Worm (Caenorhabditis elegans) whole organism, young adult: ENCODE results near the gene prde-1.
"Not testable (repeated sequence)": the region's sequence is repeated elsewhere in the genome, so short reads cannot be mapped to it uniquely, and the experiment has no call there.

ENCODE experiments used
- B0336.3 ChIP-seq: fragments of 200-800 bp; sonication (Bioruptor generic); IDR thresholded peaks from 2 replicates; pipeline ENCODE4 v1.3.6; 2022; ENCODE audit warnings: missing genetic modification characterization, missing compliant biosample characterization
- C06A6.2 ChIP-seq: fragments of 200-800 bp; sonication (Bioruptor generic); conservative IDR thresholded peaks from 2 replicates; pipeline ENCODE4 v1.3.6; 2022; ENCODE audit warnings: missing genetic modification characterization, missing compliant biosample characterization
- D2030.7 ChIP-seq: fragments of 200-800 bp; sonication (Bioruptor generic); IDR thresholded peaks from 2 replicates; pipeline ENCODE4 v1.3.6; 2022; ENCODE audit warnings: missing genetic modification reagents, missing genetic modification characterization, missing compliant biosample characterization
- T26A5.8 ChIP-seq: sonication (generic microtip); optimal IDR thresholded peaks from 2 replicates; lab custom pipeline; 2016; ENCODE audit warnings: missing genetic modification characterization, missing compliant biosample characterization
- Y53F4B.3 ChIP-seq: fragments of 200-800 bp; sonication (Bioruptor generic); IDR thresholded peaks from 2 replicates; pipeline ENCODE4 v1.3.6; 2022; ENCODE audit warnings: missing genetic modification reagents, missing genetic modification characterization, missing compliant biosample characterization
- Y95B8A.8 ChIP-seq: fragments of 200-800 bp; sonication (Bioruptor generic); IDR thresholded peaks from 2 replicates; pipeline ENCODE4 v1.3.6; 2022; ENCODE audit warnings: missing genetic modification reagents, missing genetic modification characterization, missing compliant biosample characterization
- aptf-2 ChIP-seq: fragments of 200-800 bp; sonication (Bioruptor generic); conservative IDR thresholded peaks from 2 replicates; pipeline ENCODE4 v1.3.6; 2022; ENCODE audit warnings: missing genetic modification reagents, missing genetic modification characterization, missing compliant biosample characterization
- atf-7 ChIP-seq: sonication (generic microtip); optimal IDR thresholded peaks from 2 replicates; lab custom pipeline; 2017; ENCODE audit warnings: mild to moderate bottlenecking, missing genetic modification characterization, missing compliant biosample characterization
- attf-5 ChIP-seq: fragments of 200-800 bp; sonication (Bioruptor generic); optimal IDR thresholded peaks from 2 replicates; lab custom pipeline; 2018; ENCODE audit warnings: mild to moderate bottlenecking, missing genetic modification characterization, missing compliant biosample characterization
- ceh-100 ChIP-seq: fragments of 200-800 bp; sonication (Bioruptor generic); IDR thresholded peaks from 2 replicates; pipeline ENCODE4 v1.3.6; 2022; ENCODE audit warnings: missing genetic modification reagents, missing genetic modification characterization, missing compliant biosample characterization
- ceh-91 ChIP-seq: fragments of 200-800 bp; sonication (Bioruptor generic); IDR thresholded peaks from 2 replicates; pipeline ENCODE4 v1.3.6; 2022; ENCODE audit warnings: missing genetic modification reagents, missing genetic modification characterization, missing compliant biosample characterization
- dox-1 ChIP-seq: fragments of 200-800 bp; sonication (Bioruptor generic); IDR thresholded peaks from 2 replicates; pipeline ENCODE4 v1.3.6; 2022; ENCODE audit warnings: missing genetic modification reagents, missing genetic modification characterization, missing compliant biosample characterization
- egl-18 ChIP-seq: fragments of 200-800 bp; sonication (Bioruptor generic); IDR thresholded peaks from 2 replicates; pipeline ENCODE4 v1.3.6; 2022; ENCODE audit warnings: missing genetic modification reagents, missing genetic modification characterization, missing compliant biosample characterization
- egrh-3 ChIP-seq: fragments of 200-800 bp; sonication (Bioruptor generic); IDR thresholded peaks from 2 replicates; pipeline ENCODE4 v1.3.6; 2022; ENCODE audit warnings: missing genetic modification reagents, missing genetic modification characterization, missing compliant biosample characterization
- ekl-4 ChIP-seq: fragments of 200-800 bp; sonication (Bioruptor generic); IDR thresholded peaks from 2 replicates; pipeline ENCODE4 v1.3.6; 2022; ENCODE audit warnings: missing genetic modification reagents, missing genetic modification characterization, missing compliant biosample characterization
- gei-17 ChIP-seq: fragments of 200-800 bp; sonication (Bioruptor generic); optimal IDR thresholded peaks from 2 replicates; lab custom pipeline; 2018; ENCODE audit warnings: mild to moderate bottlenecking, missing genetic modification characterization, missing compliant biosample characterization
- him-1 ChIP-seq: sonication (generic microtip); optimal IDR thresholded peaks from 2 replicates; lab custom pipeline; 2016; ENCODE audit warnings: missing genotype, missing genetic modification reagents, missing genetic modification characterization, missing compliant biosample characterization
- hmg-1.2 ChIP-seq: fragments of 200-800 bp; sonication (Bioruptor generic); IDR thresholded peaks from 2 replicates; pipeline ENCODE4 v1.3.6; 2022; ENCODE audit warnings: missing genetic modification reagents, missing genetic modification characterization, missing compliant biosample characterization
- lin-26 ChIP-seq: fragments of 200-800 bp; sonication (Bioruptor generic); IDR thresholded peaks from 2 replicates; pipeline ENCODE4 v1.3.6; 2022; ENCODE audit warnings: missing genetic modification reagents, missing genetic modification characterization, missing compliant biosample characterization
- lir-1 ChIP-seq: fragments of 200-800 bp; sonication (Bioruptor generic); conservative IDR thresholded peaks from 2 replicates; pipeline ENCODE4 v1.3.6; 2022; ENCODE audit warnings: missing genetic modification reagents, missing genetic modification characterization, missing compliant biosample characterization
- madf-3 ChIP-seq: fragments of 200-800 bp; sonication (Bioruptor generic); IDR thresholded peaks from 2 replicates; pipeline ENCODE4 v1.3.6; 2022; ENCODE audit warnings: missing genetic modification reagents, missing genetic modification characterization, missing compliant biosample characterization
- madf-6 ChIP-seq: fragments of 200-800 bp; sonication (Bioruptor generic); IDR thresholded peaks from 2 replicates; pipeline ENCODE4 v1.3.6; 2022; ENCODE audit warnings: missing genetic modification reagents, missing genetic modification characterization, missing compliant biosample characterization
- mcd-1 ChIP-seq: fragments of 200-800 bp; sonication (Bioruptor generic); IDR thresholded peaks from 2 replicates; pipeline ENCODE4 v1.3.6; 2022; ENCODE audit warnings: missing genetic modification reagents, missing genetic modification characterization, missing compliant biosample characterization
- nfya-1 ChIP-seq: sonication (generic microtip); optimal IDR thresholded peaks from 2 replicates; lab custom pipeline; 2017; ENCODE audit warnings: antibody characterized with exemption, missing compliant biosample characterization, missing genetic modification characterization, borderline replicate concordance; ENCODE audit not compliant: insufficient read depth
- nhr-179 ChIP-seq: sonication (generic microtip); optimal IDR thresholded peaks from 2 replicates; lab custom pipeline; 2016; ENCODE audit warnings: mild to moderate bottlenecking, missing genetic modification characterization, missing compliant biosample characterization
- nhr-80 ChIP-seq: sonication (generic microtip); optimal IDR thresholded peaks from 2 replicates; lab custom pipeline; 2016; ENCODE audit warnings: missing genetic modification characterization, missing compliant biosample characterization
- nhr-90 ChIP-seq: sonication (generic microtip); optimal IDR thresholded peaks from 2 replicates; lab custom pipeline; 2016; ENCODE audit warnings: missing genotype, mild to moderate bottlenecking, missing genetic modification characterization, missing compliant biosample characterization
- rec-8 ChIP-seq, 2 experiments: sonication (generic microtip); optimal IDR thresholded peaks; 2 replicates each; lab custom pipeline; 2016; ENCODE audit warnings: mild to moderate bottlenecking in 2 of 2, missing genetic modification characterization in 2 of 2, missing genetic modification reagents in 2 of 2, missing genotype in 2 of 2, missing biosample characterization in 1 of 2, missing compliant biosample characterization in 1 of 2, moderate library complexity in 1 of 2
- repo-1 ChIP-seq: sonication (generic microtip); optimal IDR thresholded peaks from 2 replicates; lab custom pipeline; 2017; ENCODE audit warnings: mild to moderate bottlenecking, missing genetic modification characterization, missing compliant biosample characterization
- snpc-1.3 ChIP-seq: sonication (generic microtip); optimal IDR thresholded peaks from 2 replicates; lab custom pipeline; 2017; ENCODE audit warnings: missing genetic modification characterization, mild to moderate bottlenecking, missing compliant biosample characterization, antibody characterized with exemption, moderate library complexity, missing genotype, missing genetic modification reagents; ENCODE audit not compliant: insufficient read depth
- snpc-4 ChIP-seq, 5 experiments: fragments of 150-350 bp in 1 of 5; sonication (generic microtip) in 4 of 5; optimal IDR thresholded peaks; 2 replicates each; lab custom pipeline; 2014 to 2018; ENCODE audit warnings: missing genetic modification characterization in 5 of 5, missing biosample characterization in 3 of 5, antibody characterized with exemption in 2 of 5, mild to moderate bottlenecking in 2 of 5, missing compliant biosample characterization in 2 of 5, missing genotype in 2 of 5, moderate library complexity in 2 of 5, missing genetic modification reagents in 1 of 5
- somi-1 ChIP-seq: fragments of 200-800 bp; sonication (Bioruptor generic); optimal IDR thresholded peaks from 2 replicates; lab custom pipeline; 2018; ENCODE audit warnings: mild to moderate bottlenecking, missing genetic modification characterization, missing compliant biosample characterization
- tbp1 ChIP-seq: fragments of 200-800 bp; sonication (Bioruptor generic); optimal IDR thresholded peaks from 2 replicates; lab custom pipeline; 2018; ENCODE audit warnings: mild to moderate bottlenecking, missing genetic modification characterization, missing compliant biosample characterization
- tlf-1 ChIP-seq: fragments of 200-800 bp; sonication (Bioruptor generic); optimal IDR thresholded peaks from 2 replicates; lab custom pipeline; 2018; ENCODE audit warnings: mild to moderate bottlenecking, missing genetic modification characterization, missing compliant biosample characterization
- unc-130 ChIP-seq: sonication (generic microtip); optimal IDR thresholded peaks from 2 replicates; lab custom pipeline; 2016; ENCODE audit warnings: missing genetic modification reagents, missing genetic modification characterization, missing compliant biosample characterization
- ztf-6 ChIP-seq: fragments of 200-800 bp; sonication (Bioruptor generic); IDR thresholded peaks from 2 replicates; pipeline ENCODE4 v1.3.6; 2022; ENCODE audit warnings: missing genetic modification reagents, missing genetic modification characterization, missing compliant biosample characterization

prde-1 gene

DNA sequence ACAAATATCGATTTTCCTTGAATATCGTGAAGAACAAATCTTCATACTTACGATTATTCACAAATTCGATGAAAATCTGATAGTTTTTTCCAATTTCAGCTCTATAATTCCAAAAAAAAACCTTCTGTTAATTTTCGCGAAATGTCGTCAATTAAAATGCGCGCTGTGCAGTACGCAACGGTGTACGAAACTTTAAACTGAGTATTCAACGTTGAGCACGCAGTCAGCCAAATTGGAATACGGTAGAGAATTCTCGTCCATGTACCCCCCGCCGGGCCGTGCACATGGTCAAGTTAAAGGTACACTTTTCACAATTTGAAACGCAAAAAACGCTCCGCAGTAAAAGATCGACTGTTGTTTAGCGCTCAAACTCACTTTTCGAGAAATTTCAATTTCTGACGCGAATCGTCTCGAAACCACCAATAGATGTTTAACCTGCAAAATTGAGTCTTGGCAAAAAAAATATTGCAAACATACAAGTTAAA is 52.2 kb downstream of the prde-1 start, which contains the start of gene F28F8.7 (continued):
- TF ChIP-seq egrh-3 (GFP tag; lab: Robert Waterston, UW) (0 out of 2 replicates have a peak, but pooled peaks have one; percentile 15), B0336.3 (GFP tag; lab: Robert Waterston, UW) (peak; percentile 77; the same call in 1 of the 2 replicates), dox-1 (GFP tag; lab: Robert Waterston, UW) (peak; percentile 95), C06A6.2 (GFP tag; lab: Robert Waterston, UW) (peak; percentile 82), madf-3 (GFP tag; lab: Robert Waterston, UW) (peak; percentile 69; the same call in 1 of the 2 replicates), tbp1 (GFP tag; lab: Kevin White, UChicago) (peak; percentile 47), nhr-80 (tag; lab: Kevin White, UChicago) (peak; percentile 75), snpc-4 (tag; optimal IDR thresholded peaks at IDR 0.05; lab: Kevin White, UChicago) (peak in 2 of 4 experiments; percentile 63 to 82), attf-5 (peak; percentile 81), repo-1 (tag; lab: Kevin White, UChicago) (peak; percentile 81), mcd-1 (GFP tag; lab: Robert Waterston, UW) (peak; percentile 93), tlf-1 (peak; percentile 81), gei-17 (GFP tag; lab: Kevin White, UChicago) (peak; percentile 25), madf-6 (GFP tag; lab: Robert Waterston, UW) (peak; percentile 50), hmg-1.2 (GFP tag; lab: Robert Waterston, UW) (peak; percentile 96), nhr-90 (peak; percentile 34), rec-8 (tag; optimal IDR thresholded peaks at IDR 0.05; lab: Kevin White, UChicago) (peak; percentile 26 to 55), him-1 (tag; lab: Kevin White, UChicago) (peak; percentile 7), lir-1 (GFP tag; lab: Robert Waterston, UW) (peak; percentile 63), aptf-2 (GFP tag; lab: Robert Waterston, UW) (peak; percentile 64; the same call in 1 of the 2 replicates), lin-26 (GFP tag; lab: Robert Waterston, UW) (peak; percentile 72; the same call in 1 of the 2 replicates), ceh-91 (peak; percentile 59; the same call in 1 of the 2 replicates), somi-1 (GFP tag; lab: Kevin White, UChicago) (peak; percentile 38), unc-130 (GFP tag; lab: Kevin White, UChicago) (peak; percentile 80), ekl-4 (GFP tag; lab: Robert Waterston, UW) (peak; percentile 51; the same call in 1 of the 2 replicates)
- not testable (repeated sequence) for TF ChIP-seq snpc-4 (GFP tag; optimal IDR thresholded peaks at IDR 0.05; lab: Kevin White, UChicago)

DNA sequence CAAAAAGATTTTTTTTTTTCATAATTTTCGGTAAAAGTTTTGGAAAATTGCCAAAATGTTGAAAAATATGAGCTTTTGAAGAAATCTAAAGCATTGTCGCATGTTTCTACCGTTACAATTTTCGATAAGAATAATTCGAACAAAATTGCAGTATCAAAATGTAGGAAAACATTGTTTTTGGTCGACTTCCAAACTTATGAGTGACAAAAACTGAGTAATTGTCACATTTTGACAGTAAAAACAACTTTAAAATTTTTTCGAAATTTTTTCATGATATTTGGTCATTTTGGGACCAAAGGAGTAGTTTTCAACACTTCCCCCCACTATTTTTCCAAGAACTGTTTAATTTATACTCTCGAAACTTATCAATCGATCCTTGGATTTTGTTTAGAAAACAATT is 56.5 kb downstream of the prde-1 start, which contains the start of gene fbxa-139:
Gene fbxa-139, minus strand, starts transcription at position 101 of the 400 bp plus-strand sequence.
- no peak for TF ChIP-seq nhr-179 (tag; lab: Kevin White, UChicago)
- TF ChIP-seq attf-5 = no peak
- no peak for TF ChIP-seq Y53F4B.3 (GFP tag; lab: Robert Waterston, UW)
- no peak for TF ChIP-seq atf-7
- no peak for TF ChIP-seq T26A5.8 (tag; lab: Kevin White, UChicago)
- TF ChIP-seq ztf-6 (GFP tag; lab: Robert Waterston, UW) = no peak
- TF ChIP-seq D2030.7 (GFP tag; lab: Robert Waterston, UW) = no peak
- TF ChIP-seq ceh-100 (GFP tag; lab: Robert Waterston, UW) = no peak
- TF ChIP-seq Y95B8A.8 (GFP tag; lab: Robert Waterston, UW) = no peak
- TF ChIP-seq nfya-1 (tag; lab: Kevin White, UChicago) = no peak
- TF ChIP-seq snpc-1.3 (tag; lab: Kevin White, UChicago) = no peak
- no peak for TF ChIP-seq egl-18 (GFP tag; lab: Robert Waterston, UW)
- TF ChIP-seq tbp1 (GFP tag; lab: Kevin White, UChicago) = no peak
